Fruit fly (Drosophila melanogaster): ENCODE measurements around the gene Ets96B.

Ets96B gene

dm6 chr3R:24787042-24787565 lies 750 bp upstream of the Ets96B start, which contains the start of gene CG5805 (continued):
- TF ChIP-seq CG12219 (GFP tag; optimal IDR thresholded peaks at IDR 0.05) (peak; percentile 79), CG8388 (GFP tag; optimal IDR thresholded peaks at IDR 0.05) (peak; percentile 51), CG3847 (GFP tag; IDR thresholded peaks at IDR 0.05) (peak; percentile 90), Bdp1 (GFP tag; optimal IDR thresholded peaks at IDR 0.05) (peak; percentile 74), grau (tag; optimal IDR thresholded peaks at IDR 0.05) (peak; percentile 74), her (GFP tag; optimal IDR thresholded peaks at IDR 0.05) (peak; percentile 41), YL-1 (GFP tag; optimal IDR thresholded peaks at IDR 0.05) (peak; percentile 88), CG4617 (GFP tag; optimal IDR thresholded peaks at IDR 0.05; ENCODE audit: borderline replicate concordance) (peak; percentile 91), CG12104 (GFP tag; optimal IDR thresholded peaks at IDR 0.05) (peak; percentile 88), MBD-R2 (GFP tag; IDR thresholded peaks at IDR 0.05) (peak; percentile 75), tgo (GFP tag; IDR thresholded peaks at IDR 0.05) (peak; percentile 85), CG14860 (GFP tag; IDR thresholded peaks at IDR 0.05; ENCODE audit: partially characterized antibody) (no peak), gce (GFP tag; IDR thresholded peaks at IDR 0.05) (peak; percentile 71; the same call in 1 of the 3 replicates), CG7372 (GFP tag; IDR thresholded peaks at IDR 0.05) (peak; percentile 61; the same call in 1 of the 2 replicates), CG6791 (GFP tag; IDR thresholded peaks at IDR 0.05; ENCODE audit: partially characterized antibody) (peak; percentile 43; the same call in 2 of the 3 replicates), CG10565 (GFP tag; optimal IDR thresholded peaks at IDR 0.05) (no peak), az2 (GFP tag; optimal IDR thresholded peaks at IDR 0.05) (peak; percentile 69), NC2α (GFP tag; optimal IDR thresholded peaks at IDR 0.05) (peak; percentile 46), lov (optimal IDR thresholded peaks at IDR 0.05) (no peak), lov (GFP tag; IDR thresholded peaks at IDR 0.05) (peak; percentile 92), CG6689 (GFP tag; IDR thresholded peaks at IDR 0.05) (peak; percentile 70), Fer3 (tag; optimal IDR thresholded peaks at IDR 0.05) (peak; percentile 92), CG18476 (GFP tag; optimal IDR thresholded peaks at IDR 0.05) (peak; percentile 42), Usf (GFP tag; optimal IDR thresholded peaks at IDR 0.05) (peak; percentile 67), abd-A (tag; optimal IDR thresholded peaks at IDR 0.05) (no peak), CG17359 (tag; optimal IDR thresholded peaks at IDR 0.05) (peak; percentile 82), twi (tag; optimal IDR thresholded peaks at IDR 0.05) (no peak), CG2712 (tag; optimal IDR thresholded peaks at IDR 0.05) (peak; percentile 70), CG7839 (tag; optimal IDR thresholded peaks at IDR 0.05) (peak; percentile 81), Asciz (GFP tag; optimal IDR thresholded peaks at IDR 0.05) (peak; percentile 89), CHES-1-like (GFP tag; optimal IDR thresholded peaks at IDR 0.05) (peak; percentile 75), NC2β (GFP tag; optimal IDR thresholded peaks at IDR 0.05) (peak; percentile 81), dmrt99B (tag; optimal IDR thresholded peaks at IDR 0.05) (peak; percentile 72), CG15696 (tag; optimal IDR thresholded peaks at IDR 0.05) (peak; percentile 22), Dip3 (GFP tag; optimal IDR thresholded peaks at IDR 0.05) (peak; percentile 69), tna (GFP tag; IDR thresholded peaks at IDR 0.05; ENCODE audit: partially characterized antibody) (peak; percentile 9; the same call in 1 of the 2 replicates), zen2 (GFP tag; IDR thresholded peaks at IDR 0.05; ENCODE audit: partially characterized antibody) (no peak), sr (GFP tag; IDR thresholded peaks at IDR 0.05) (peak; percentile 81), CG30020 (tag; optimal IDR thresholded peaks at IDR 0.05) (no peak), Lpt (GFP tag; optimal IDR thresholded peaks at IDR 0.05) (no peak), slp2 (GFP tag; optimal IDR thresholded peaks at IDR 0.05) (peak; percentile 58), eyg (GFP tag; optimal IDR thresholded peaks at IDR 0.05) (peak; percentile 72), CG2129 (GFP tag; IDR thresholded peaks at IDR 0.05; ENCODE audit: partially characterized antibody) (no peak), trem (tag; optimal IDR thresholded peaks at IDR 0.05) (peak; percentile 71), CG2202 (tag; optimal IDR thresholded peaks at IDR 0.05) (peak; percentile 76), CG6854 (GFP tag; optimal IDR thresholded peaks at IDR 0.05) (peak; percentile 75), emc (GFP tag; optimal IDR thresholded peaks at IDR 0.05) (peak; percentile 81), CG7271 (tag; optimal IDR thresholded peaks at IDR 0.05) (peak; percentile 89), jigr1 (GFP tag; IDR thresholded peaks at IDR 0.05) (no peak), CG11560 (tag; IDR thresholded peaks at IDR 0.05) (no peak; the same call in 2 of the 3 replicates)
